Worm (Caenorhabditis elegans) whole organism, midembryonic: ENCODE results near the gene sel-9.

ENCODE experiments used
- cog-1 ChIP-seq: sonication (generic microtip); optimal IDR thresholded peaks from 2 replicates; lab custom pipeline; 2016; ENCODE audit warnings: missing genetic modification characterization, missing compliant biosample characterization
- flt-1 ChIP-seq: fragments of 200-800 bp; sonication (Bioruptor generic); IDR thresholded peaks from 2 replicates; pipeline ENCODE4 v1.3.6; 2022; ENCODE audit warnings: missing genetic modification characterization, missing compliant biosample characterization
- ref-1 ChIP-seq: fragments of 200-800 bp; sonication (Bioruptor generic); conservative IDR thresholded peaks from 2 replicates; pipeline ENCODE4 v1.3.6; 2022; ENCODE audit warnings: missing genetic modification reagents, missing genetic modification characterization, missing compliant biosample characterization
- tab-1 ChIP-seq: fragments of 200-800 bp; sonication (Bioruptor generic); IDR thresholded peaks from 2 replicates; pipeline ENCODE4 v1.3.6; 2022; ENCODE audit warnings: missing genetic modification characterization, missing compliant biosample characterization
- ztf-23 ChIP-seq: fragments of 200-800 bp; sonication (Bioruptor generic); IDR thresholded peaks from 2 replicates; pipeline ENCODE4 v1.3.6; 2022; ENCODE audit warnings: missing genetic modification reagents, missing genetic modification characterization, missing compliant biosample characterization
- ztf-29 ChIP-seq: fragments of 200-800 bp; sonication (Bioruptor generic); IDR thresholded peaks from 2 replicates; pipeline ENCODE4 v1.3.6; 2022; ENCODE audit warnings: missing genetic modification reagents, missing genetic modification characterization, missing compliant biosample characterization

ce11 chrV:8282933-8283332 lies 19.4 kb downstream of the sel-9 start:
- TF ChIP-seq flt-1 (GFP tag; lab: Robert Waterston, UW) (no peak), cog-1 (tag; lab: Kevin White, UChicago) (no peak), tab-1 (no peak), ztf-23 (GFP tag; lab: Robert Waterston, UW) (no peak), ztf-29 (no peak), ref-1 (GFP tag; lab: Robert Waterston, UW) (no peak)
